Worm (Caenorhabditis elegans): Measurements from ENCODE around the gene drd-1.

DNA sequence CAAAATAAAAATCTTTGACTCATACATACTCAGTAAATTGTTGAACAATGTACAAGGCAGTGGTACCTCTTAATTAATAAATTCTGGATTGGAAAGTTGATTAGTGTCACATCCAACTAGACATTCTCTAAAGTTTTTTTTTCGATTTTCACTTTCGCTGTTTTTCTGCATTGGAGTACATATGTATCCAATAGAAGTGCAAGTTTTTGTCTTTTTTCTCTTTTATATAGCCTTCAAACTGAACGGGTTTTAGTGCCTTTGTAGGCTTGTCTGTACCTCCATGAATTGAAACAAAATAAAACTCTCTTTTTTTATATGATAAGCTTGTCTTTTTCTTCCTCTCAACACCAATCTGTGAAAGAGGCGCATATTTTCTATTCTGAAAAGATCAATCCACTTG is 7.7 kb upstream of the drd-1 start:
- TF ChIP-seq unc-130 (GFP tag; optimal IDR thresholded peaks at IDR 0.05) (no peak), fkh-10 (GFP tag; optimal IDR thresholded peaks at IDR 0.05) (no peak), dmd-6 (GFP tag; IDR thresholded peaks at IDR 0.05) (no peak), lin-39 (tag; optimal IDR thresholded peaks at IDR 0.05) (no peak), nhr-11 (tag; optimal IDR thresholded peaks at IDR 0.05) (no peak), snpc-4 (tag; optimal IDR thresholded peaks at IDR 0.05) (no peak), ceh-82 (tag; optimal IDR thresholded peaks at IDR 0.05) (no peak)
